Worm (Caenorhabditis elegans) whole organism, early embryonic: Measurements from ENCODE around the gene tba-7.

ENCODE experiments used
- ama-1 ChIP-seq: fragments of 150-350 bp; optimal IDR thresholded peaks from 2 replicates; lab custom pipeline; 2014
- flt-1 ChIP-seq: fragments of 200-800 bp; sonication (Bioruptor generic); IDR thresholded peaks from 2 replicates; pipeline ENCODE4 v1.3.6; 2022; ENCODE audit warnings: missing genetic modification characterization, missing compliant biosample characterization
- tbx-11 ChIP-seq: fragments of 200-800 bp; sonication (Bioruptor generic); IDR thresholded peaks from 2 replicates; pipeline ENCODE4 v1.3.6; 2022; ENCODE audit warnings: missing genetic modification characterization, missing compliant biosample characterization
- tra-4 ChIP-seq: sonication (generic microtip); optimal IDR thresholded peaks from 2 replicates; lab custom pipeline; 2017; ENCODE audit warnings: missing genetic modification characterization, missing compliant biosample characterization

- TF ChIP-seq tbx-11, result peak; percentile 57; the same call in 1 of the 2 replicates
- no peak for TF ChIP-seq tra-4 (tag; lab: Kevin White, UChicago)
- TF ChIP-seq ama-1 (lab: Kevin White, UChicago), result no peak
- TF ChIP-seq flt-1, result peak; percentile 45; the same call in 1 of the 2 replicates
Observed at ce11 chrIII:11352840-11353239, 18.7 kb downstream of the tba-7 start.
